Fruit fly (Drosophila melanogaster) whole organism, embryonic: ENCODE results near the gene CG33287.

Experiments
- Blimp-1 ChIP-seq: fragments of 200-800 bp; sonication (Bioruptor generic); optimal IDR thresholded peaks from 3 replicates; lab custom pipeline; 2018; ENCODE audit warnings: missing biosample characterization, missing genetic modification characterization, mild to moderate bottlenecking, moderate library complexity, missing genetic modification reagents
- CG10209 ChIP-seq: fragments of 200-800 bp; sonication (Bioruptor generic); optimal IDR thresholded peaks from 3 replicates; lab custom pipeline; 2017; ENCODE audit warnings: missing biosample characterization, mild to moderate bottlenecking, missing genetic modification characterization, missing genetic modification reagents
- CG10267 ChIP-seq: fragments of 200-800 bp; sonication (Bioruptor generic); optimal IDR thresholded peaks from 2 replicates; lab custom pipeline; 2018; ENCODE audit warnings: missing biosample characterization, mild to moderate bottlenecking, missing genetic modification characterization, moderate library complexity
- CG10979 ChIP-seq: fragments of 200-800 bp; sonication (Bioruptor generic); optimal IDR thresholded peaks from 2 replicates; lab custom pipeline; 2018; ENCODE audit warnings: missing biosample characterization, mild to moderate bottlenecking, missing genetic modification characterization, moderate library complexity
- CG11504 ChIP-seq: fragments of 200-800 bp; sonication (Bioruptor generic); optimal IDR thresholded peaks from 3 replicates; lab custom pipeline; 2019; ENCODE audit warnings: missing biosample characterization, mild to moderate bottlenecking, missing genetic modification characterization, moderate library complexity
- CG1233 ChIP-seq: fragments of 200-800 bp; sonication (Bioruptor generic); optimal IDR thresholded peaks from 4 replicates; lab custom pipeline; 2018; ENCODE audit warnings: missing biosample characterization, mild to moderate bottlenecking, missing genetic modification characterization
- CG12391 ChIP-seq: fragments of 200-800 bp; sonication (Bioruptor generic); optimal IDR thresholded peaks from 3 replicates; lab custom pipeline; 2018; ENCODE audit warnings: missing biosample characterization, mild to moderate bottlenecking, missing genetic modification characterization, moderate library complexity
- CG12659 ChIP-seq: fragments of 200-800 bp; sonication (Bioruptor generic); optimal IDR thresholded peaks from 3 replicates; lab custom pipeline; 2017; ENCODE audit warnings: mild to moderate bottlenecking, missing biosample characterization, missing genetic modification reagents, missing genetic modification characterization
- CG12942 ChIP-seq: fragments of 200-800 bp; sonication (Bioruptor generic); optimal IDR thresholded peaks from 3 replicates; lab custom pipeline; 2016; ENCODE audit warnings: missing biosample characterization, missing genetic modification characterization
- CG14710 ChIP-seq: fragments of 200-800 bp; sonication (Bioruptor generic); optimal IDR thresholded peaks from 3 replicates; lab custom pipeline; 2019; ENCODE audit warnings: missing biosample characterization, mild to moderate bottlenecking, missing genetic modification characterization, moderate library complexity
- CG16815 ChIP-seq: fragments of 200-800 bp; sonication (Bioruptor generic); optimal IDR thresholded peaks from 3 replicates; lab custom pipeline; 2017; ENCODE audit warnings: missing biosample characterization, mild to moderate bottlenecking, missing genetic modification characterization
- CG17186 ChIP-seq: fragments of 200-800 bp; sonication (Bioruptor generic); optimal IDR thresholded peaks from 3 replicates; lab custom pipeline; 2017; ENCODE audit warnings: missing biosample characterization, missing genetic modification reagents, missing genetic modification characterization
- CG17385 ChIP-seq: fragments of 200-800 bp; sonication (Bioruptor generic); optimal IDR thresholded peaks from 3 replicates; lab custom pipeline; 2018; ENCODE audit warnings: missing biosample characterization, mild to moderate bottlenecking, missing genetic modification characterization
- CG17829 ChIP-seq: fragments of 200-800 bp; optimal IDR thresholded peaks from 2 replicates; lab custom pipeline; 2019; ENCODE audit warnings: missing biosample characterization, mild to moderate bottlenecking, missing genetic modification characterization, moderate library complexity
- CG18262 ChIP-seq: fragments of 200-800 bp; optimal IDR thresholded peaks from 3 replicates; lab custom pipeline; 2019; ENCODE audit warnings: missing biosample characterization, mild to moderate bottlenecking, missing genetic modification characterization, moderate library complexity
- CG2678 ChIP-seq: fragments of 200-800 bp; sonication (Bioruptor generic); optimal IDR thresholded peaks from 3 replicates; lab custom pipeline; 2019; ENCODE audit warnings: missing biosample characterization, mild to moderate bottlenecking, missing genetic modification characterization, moderate library complexity
- CG30403 ChIP-seq: fragments of 200-800 bp; sonication (Bioruptor generic); optimal IDR thresholded peaks from 3 replicates; lab custom pipeline; 2016; ENCODE audit warnings: missing biosample characterization, missing genetic modification characterization
- CG32772 ChIP-seq: fragments of 200-800 bp; sonication (Bioruptor generic); IDR thresholded peaks from 2 replicates; pipeline ENCODE4 v1.3.6; 2022; ENCODE audit warnings: missing biosample characterization, missing genetic modification characterization
- CG4424 ChIP-seq: fragments of 200-800 bp; sonication (Bioruptor generic); optimal IDR thresholded peaks from 3 replicates; lab custom pipeline; 2016; ENCODE audit warnings: missing biosample characterization, missing genetic modification characterization
- CG4854 ChIP-seq: fragments of 200-800 bp; sonication (Bioruptor generic); optimal IDR thresholded peaks from 2 replicates; lab custom pipeline; 2016; ENCODE audit warnings: missing biosample characterization, missing genetic modification characterization, inconsistent platforms
- CG6254 ChIP-seq: fragments of 200-800 bp; sonication (Bioruptor generic); optimal IDR thresholded peaks from 3 replicates; lab custom pipeline; 2017; ENCODE audit warnings: mild to moderate bottlenecking, missing biosample characterization, missing genetic modification reagents, missing genetic modification characterization
- CG7357 ChIP-seq: fragments of 200-800 bp; sonication (Bioruptor generic); IDR thresholded peaks from 3 replicates; pipeline ENCODE4 v1.3.6; 2022; ENCODE audit warnings: missing biosample characterization, missing genetic modification characterization
- CG7556 ChIP-seq: fragments of 200-800 bp; sonication (Bioruptor generic); optimal IDR thresholded peaks from 2 replicates; lab custom pipeline; 2017; ENCODE audit warnings: missing biosample characterization, mild to moderate bottlenecking, missing genetic modification characterization
- CG7839 ChIP-seq: fragments of 200-800 bp; sonication (Bioruptor generic); optimal IDR thresholded peaks from 3 replicates; lab custom pipeline; 2018; ENCODE audit warnings: missing biosample characterization, mild to moderate bottlenecking, missing genetic modification characterization, moderate library complexity
- CG8388 ChIP-seq: fragments of 200-800 bp; sonication (Bioruptor generic); optimal IDR thresholded peaks from 2 replicates; lab custom pipeline; 2019; ENCODE audit warnings: missing biosample characterization, mild to moderate bottlenecking, missing genetic modification characterization, moderate library complexity
- CG9727 ChIP-seq: fragments of 200-800 bp; sonication (Bioruptor generic); optimal IDR thresholded peaks from 3 replicates; lab custom pipeline; 2017; ENCODE audit warnings: missing biosample characterization, mild to moderate bottlenecking, missing genetic modification characterization
- CoRest ChIP-seq: fragments of 200-800 bp; sonication (Bioruptor generic); optimal IDR thresholded peaks from 3 replicates; lab custom pipeline; 2018; ENCODE audit warnings: missing biosample characterization, mild to moderate bottlenecking, missing genetic modification characterization, moderate library complexity
- D19A ChIP-seq: fragments of 200-800 bp; optimal IDR thresholded peaks from 3 replicates; lab custom pipeline; 2019; ENCODE audit warnings: missing biosample characterization, mild to moderate bottlenecking, missing genetic modification characterization, moderate library complexity
- Hr3 ChIP-seq: fragments of 200-800 bp; sonication (Bioruptor generic); optimal IDR thresholded peaks from 3 replicates; lab custom pipeline; 2016; ENCODE audit warnings: missing biosample characterization, missing genetic modification characterization
- Hr51 ChIP-seq, 2 experiments: fragments of 200-800 bp; sonication (Bioruptor generic); optimal IDR thresholded peaks; 2 replicates in 1 of 2; 3 replicates in 1 of 2; lab custom pipeline; 2016 to 2018; ENCODE audit warnings: missing biosample characterization in 2 of 2, missing genetic modification characterization in 2 of 2, mild to moderate bottlenecking in 1 of 2, moderate library complexity in 1 of 2
- Max ChIP-seq: fragments of 200-800 bp; sonication (Bioruptor generic); optimal IDR thresholded peaks from 2 replicates; lab custom pipeline; 2016; ENCODE audit warnings: missing biosample characterization, mild to moderate bottlenecking, missing genetic modification characterization
- Oli ChIP-seq: fragments of 200-800 bp; sonication (Bioruptor generic); optimal IDR thresholded peaks from 2 replicates; lab custom pipeline; 2018; ENCODE audit warnings: missing biosample characterization, mild to moderate bottlenecking, missing genetic modification characterization, moderate library complexity
- Sox100B ChIP-seq: fragments of 200-800 bp; sonication (Bioruptor generic); optimal IDR thresholded peaks from 3 replicates; lab custom pipeline; 2018; ENCODE audit warnings: missing biosample characterization, mild to moderate bottlenecking, missing genetic modification characterization
- Sox102F ChIP-seq: fragments of 200-800 bp; sonication (Bioruptor generic); optimal IDR thresholded peaks from 2 replicates; lab custom pipeline; 2018; ENCODE audit warnings: missing biosample characterization, mild to moderate bottlenecking, missing genetic modification characterization, moderate library complexity
- br ChIP-seq: fragments of >200 bp; optimal IDR thresholded peaks from 2 replicates; lab custom pipeline; 2017
- bsh ChIP-seq, 2 experiments: fragments of 200-800 bp; sonication (Bioruptor generic); optimal IDR thresholded peaks; 2 replicates each; lab custom pipeline; 2017 to 2018; ENCODE audit warnings: mild to moderate bottlenecking in 2 of 2, missing biosample characterization in 2 of 2, missing genetic modification characterization in 2 of 2, moderate library complexity in 1 of 2
- cad ChIP-seq: fragments of >200 bp; optimal IDR thresholded peaks from 2 replicates; lab custom pipeline; 2017; ENCODE audit warnings: missing biosample characterization, missing genetic modification characterization
- ci ChIP-seq: fragments of 200-800 bp; sonication (Bioruptor generic); IDR thresholded peaks from 3 replicates; pipeline ENCODE4 v1.3.6; 2022; ENCODE audit warnings: missing biosample characterization, missing genetic modification characterization
- eve ChIP-seq, 2 experiments: fragments of >200 bp; optimal IDR thresholded peaks; 2 replicates each; lab custom pipeline; 2017; ENCODE audit warnings: missing biosample characterization in 2 of 2, missing genetic modification characterization in 2 of 2
- fd102C ChIP-seq: fragments of 200-800 bp; sonication (Bioruptor generic); optimal IDR thresholded peaks from 2 replicates; lab custom pipeline; 2018; ENCODE audit warnings: missing biosample characterization, mild to moderate bottlenecking, missing genetic modification characterization, moderate library complexity
- lola ChIP-seq, 3 experiments: fragments of >200 bp in 2 of 3; fragments of 200-800 bp in 1 of 3; sonication (Bioruptor generic) in 1 of 3; optimal IDR thresholded peaks; 2 replicates each; lab custom pipeline; 2017 to 2019; ENCODE audit warnings: missing biosample characterization in 3 of 3, missing genetic modification characterization in 3 of 3, mild to moderate bottlenecking in 1 of 3, moderate library complexity in 1 of 3
- nmo ChIP-seq: fragments of 200-800 bp; sonication (Bioruptor generic); optimal IDR thresholded peaks from 2 replicates; lab custom pipeline; 2018; ENCODE audit warnings: missing biosample characterization, mild to moderate bottlenecking, missing genetic modification characterization, moderate library complexity
- org-1 ChIP-seq: fragments of 200-800 bp; sonication (Bioruptor generic); optimal IDR thresholded peaks from 2 replicates; lab custom pipeline; 2017; ENCODE audit warnings: missing biosample characterization, missing genetic modification characterization
- row ChIP-seq: fragments of 200-800 bp; sonication (Bioruptor generic); IDR thresholded peaks from 3 replicates; pipeline ENCODE4 v1.3.6; 2022; ENCODE audit warnings: missing biosample characterization, missing genetic modification characterization
- sens ChIP-seq: fragments of 200-800 bp; sonication (Bioruptor generic); peaks from one replicate; lab custom pipeline; 2016; ENCODE audit warnings: missing biosample characterization, missing genetic modification characterization
- trem ChIP-seq: fragments of 200-800 bp; optimal IDR thresholded peaks from 3 replicates; lab custom pipeline; 2019; ENCODE audit warnings: missing biosample characterization, mild to moderate bottlenecking, missing genetic modification characterization, moderate library complexity
- unpg ChIP-seq: fragments of 200-800 bp; sonication (Bioruptor generic); optimal IDR thresholded peaks from 3 replicates; lab custom pipeline; 2018; ENCODE audit warnings: missing biosample characterization, mild to moderate bottlenecking, missing genetic modification characterization, moderate library complexity

CG33287 gene

DNA sequence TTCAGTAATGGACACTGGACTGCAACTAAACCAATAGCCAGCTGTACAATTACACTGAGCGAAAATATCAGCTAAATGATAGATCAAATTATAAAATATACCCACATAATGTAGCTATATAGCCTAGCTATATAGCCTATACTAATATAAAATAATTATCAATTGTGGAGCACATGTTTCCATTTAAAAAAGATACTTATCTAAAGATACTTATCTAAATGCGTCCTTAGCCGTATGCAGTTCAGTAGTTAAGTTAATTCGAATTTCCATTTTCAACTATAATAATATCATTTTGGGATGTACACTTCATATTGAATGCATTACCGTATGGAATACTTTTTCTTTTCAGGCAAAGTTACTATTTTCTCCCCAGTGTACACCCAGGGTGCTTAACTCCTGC lies 51.5 kb downstream of the CG33287 start (continued):
- TF ChIP-seq CG7357 (0 out of 3 replicates have a peak, but pooled peaks have one; percentile 22), CG32772 (GFP tag; lab: Robert Waterston, UW) (no peak), CG2678 (tag; lab: Kevin White, UChicago) (peak; percentile 30), CG14710 (tag; lab: Kevin White, UChicago) (peak; percentile 41), trem (tag; lab: Kevin White, UChicago) (peak; percentile 6), Max (GFP tag; lab: Kevin White, UChicago) (no peak), CG18262 (tag; lab: Kevin White, UChicago) (peak; percentile 50), CG4424 (GFP tag; lab: Kevin White, UChicago) (peak; percentile 8), row (GFP tag; lab: Robert Waterston, UW) (peak; percentile 30; the same call in 2 of the 3 replicates), br (lab: Kevin White, UChicago) (no peak), bsh (GFP tag; optimal IDR thresholded peaks at IDR 0.05; lab: Kevin White, UChicago) (peak in 1 of 2 experiments; percentile 23), nmo (GFP tag; lab: Kevin White, UChicago) (peak; percentile 46), CG9727 (GFP tag; lab: Kevin White, UChicago) (peak; percentile 68), CG12391 (peak; percentile 29), CG10209 (GFP tag; lab: Kevin White, UChicago) (peak; percentile 8), ci (no peak), CG17385 (GFP tag; lab: Kevin White, UChicago) (no peak), CG16815 (GFP tag; lab: Kevin White, UChicago) (peak; percentile 20), fd102C (GFP tag; lab: Kevin White, UChicago) (no peak), Hr51 (GFP tag; optimal IDR thresholded peaks at IDR 0.05; lab: Kevin White, UChicago) (peak in 1 of 2 experiments; percentile 27), org-1 (GFP tag; lab: Kevin White, UChicago) (peak; percentile 36), eve (GFP tag; optimal IDR thresholded peaks at IDR 0.05; lab: Kevin White, UChicago) (no peak), CG11504 (peak; percentile 46), Sox100B (peak; percentile 32), sens (peak; percentile 83), CG6254 (GFP tag; lab: Kevin White, UChicago) (peak; percentile 9), CG1233 (GFP tag; lab: Kevin White, UChicago) (no peak), CG12659 (peak; percentile 17), CG4854 (GFP tag; lab: Kevin White, UChicago) (no peak), CG30403 (GFP tag; lab: Kevin White, UChicago) (peak; percentile 11), CG8388 (GFP tag; lab: Kevin White, UChicago) (peak; percentile 42), D19A (tag; lab: Kevin White, UChicago) (peak; percentile 36), Sox102F (peak; percentile 29), Blimp-1 (GFP tag; lab: Kevin White, UChicago) (peak; percentile 4), CG7556 (peak; percentile 53), CG7839 (tag; lab: Kevin White, UChicago) (peak; percentile 33), CG17186 (no peak), CG10979 (tag; lab: Kevin White, UChicago) (peak; percentile 57), Oli (tag; lab: Kevin White, UChicago) (peak; percentile 36), cad (no peak), CG10267 (peak; percentile 2), Hr3 (peak; percentile 1), lola (GFP tag; optimal IDR thresholded peaks at IDR 0.05; lab: Kevin White, UChicago) (peak in 1 of 3 experiments; percentile 58), CoRest (tag; lab: Kevin White, UChicago) (peak; percentile 29), CG17829 (tag; lab: Kevin White, UChicago) (peak; percentile 13), CG12942 (no peak), unpg (GFP tag; lab: Kevin White, UChicago) (peak; percentile 36)
